Fruit fly (Drosophila melanogaster): ENCODE results near the gene CG6707.

CG6707 gene

DNA sequence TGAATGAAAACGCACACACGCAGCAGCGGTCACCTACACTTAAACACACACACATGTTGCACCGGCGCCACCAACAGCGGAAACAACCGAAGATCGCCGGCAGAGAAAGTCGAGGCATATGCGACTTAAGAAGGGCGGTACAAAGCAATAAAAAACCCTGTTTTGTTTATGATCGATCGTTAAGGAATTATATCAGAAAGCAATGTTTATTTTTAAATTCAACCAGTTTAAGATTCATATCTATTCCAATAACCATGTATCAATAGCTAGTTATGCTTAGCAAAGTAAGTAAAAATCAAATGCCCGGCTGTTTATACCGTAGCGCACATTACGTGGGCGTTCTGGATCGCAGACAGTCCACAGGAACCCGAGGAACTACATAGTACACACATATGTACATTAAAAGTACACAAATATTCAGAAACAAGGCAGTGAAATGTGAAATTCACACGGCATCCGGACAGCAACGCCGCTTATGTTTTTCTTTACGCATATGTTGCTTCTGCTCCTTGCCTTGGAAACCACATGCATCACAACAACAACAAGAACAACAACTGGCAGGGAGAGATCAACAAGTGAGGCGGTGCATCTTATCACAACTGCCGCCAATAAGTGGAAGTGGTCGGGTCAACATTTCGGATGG is 42.5 kb downstream of the CG6707 start (continued):
- TF ChIP-seq Hr3 (GFP tag; optimal IDR thresholded peaks at IDR 0.05) (peak; percentile 96), cg (GFP tag; optimal IDR thresholded peaks at IDR 0.05) (peak; percentile 88), CG1603 (tag; optimal IDR thresholded peaks at IDR 0.05) (peak; percentile 98), Ada2b (GFP tag; IDR thresholded peaks at IDR 0.05) (peak; percentile 94), MESR4 (GFP tag; optimal IDR thresholded peaks at IDR 0.05) (peak; percentile 57), D19B (GFP tag; optimal IDR thresholded peaks at IDR 0.05) (peak; percentile 70), ranshi (GFP tag; IDR thresholded peaks at IDR 0.05) (peak; percentile 93), CG12155 (GFP tag; optimal IDR thresholded peaks at IDR 0.05) (peak; percentile 90), CoRest (tag; optimal IDR thresholded peaks at IDR 0.05) (peak; percentile 97), sna (GFP tag; IDR thresholded peaks at IDR 0.05; ENCODE audit: partially characterized antibody) (no peak), bcd (GFP tag; optimal IDR thresholded peaks at IDR 0.05) (peak; percentile 96), CG2678 (tag; optimal IDR thresholded peaks at IDR 0.05) (peak; percentile 97), CG4282 (GFP tag; optimal IDR thresholded peaks at IDR 0.05) (peak; percentile 81), Deaf1 (tag; optimal IDR thresholded peaks at IDR 0.05) (peak; percentile 83), NC2β (GFP tag; optimal IDR thresholded peaks at IDR 0.05) (peak; percentile 97), psq (GFP tag; optimal IDR thresholded peaks at IDR 0.05) (peak; percentile 79), ab (GFP tag; optimal IDR thresholded peaks at IDR 0.05) (peak; percentile 94), onecut (GFP tag; IDR thresholded peaks at IDR 0.05) (peak; percentile 94), Med (GFP tag) (peak; percentile 99), Ets65A (GFP tag) (peak; percentile 99), CG12071 (GFP tag; optimal IDR thresholded peaks at IDR 0.05) (peak; percentile 96), CG3726 (GFP tag; IDR thresholded peaks at IDR 0.05) (peak; percentile 97), CG9932 (GFP tag; IDR thresholded peaks at IDR 0.05) (peak; percentile 91), CG14860 (GFP tag; IDR thresholded peaks at IDR 0.05; ENCODE audit: partially characterized antibody) (no peak), CG9797 (GFP tag; optimal IDR thresholded peaks at IDR 0.05) (no peak), Hand (GFP tag; optimal IDR thresholded peaks at IDR 0.05) (peak; percentile 79), Doc2 (GFP tag; IDR thresholded peaks at IDR 0.05) (peak; percentile 84), YL-1 (GFP tag; optimal IDR thresholded peaks at IDR 0.05) (peak; percentile 54), Fer1 (GFP tag; optimal IDR thresholded peaks at IDR 0.05) (peak; percentile 94), CG10565 (GFP tag; optimal IDR thresholded peaks at IDR 0.05) (peak; percentile 96), h (optimal IDR thresholded peaks at IDR 0.05) (no peak), wek (GFP tag; optimal IDR thresholded peaks at IDR 0.05) (peak; percentile 87), CG3407 (GFP tag; optimal IDR thresholded peaks at IDR 0.05) (peak; percentile 96), CG2712 (tag; optimal IDR thresholded peaks at IDR 0.05) (peak; percentile 99), esg (GFP tag; conservative IDR thresholded peaks at IDR 0.05) (peak; percentile 96), Awh (GFP tag; IDR thresholded peaks at IDR 0.05) (peak; percentile 98), gt (GFP tag; IDR thresholded peaks at IDR 0.05) (peak; percentile 97), HLHmδ (GFP tag; optimal IDR thresholded peaks at IDR 0.05) (peak; percentile 68), emc (GFP tag; optimal IDR thresholded peaks at IDR 0.05) (peak; percentile 83)

Measured in whole organism, embryonic.